Worm (Caenorhabditis elegans) whole organism, L3 larva: ENCODE data around the gene glr-2.
A peak's percentile ranks its signal among the peaks of the same experiment; 100 is the strongest.

Experiments
- R02D3.7 ChIP-seq: fragments of 150-350 bp; optimal IDR thresholded peaks from 2 replicates; lab custom pipeline; 2014; ENCODE audit warnings: missing biosample characterization, missing genetic modification characterization
- ZK546.5 ChIP-seq: sonication (generic microtip); optimal IDR thresholded peaks from 2 replicates; lab custom pipeline; 2017; ENCODE audit warnings: missing biosample characterization, missing genetic modification characterization
- aly-2 ChIP-seq: fragments of 150-350 bp; optimal IDR thresholded peaks from 2 replicates; lab custom pipeline; 2014; ENCODE audit warnings: missing biosample characterization, missing genetic modification characterization
- ama-1 ChIP-seq: fragments of 150-350 bp; optimal IDR thresholded peaks from 2 replicates; lab custom pipeline; 2018
- ceh-16 ChIP-seq: sonication (generic microtip); optimal IDR thresholded peaks from 2 replicates; lab custom pipeline; 2017; ENCODE audit warnings: missing biosample characterization, missing genetic modification characterization
- ceh-28 ChIP-seq: fragments of 150-350 bp; optimal IDR thresholded peaks from 2 replicates; lab custom pipeline; 2014; ENCODE audit warnings: missing biosample characterization, missing genetic modification reagents, missing genetic modification characterization
- ceh-9 ChIP-seq: sonication (generic microtip); optimal IDR thresholded peaks from 2 replicates; lab custom pipeline; 2018; ENCODE audit warnings: missing biosample characterization, missing genetic modification characterization
- daf-12 ChIP-seq: fragments of 150-350 bp; optimal IDR thresholded peaks from 2 replicates; lab custom pipeline; 2014; ENCODE audit warnings: missing biosample characterization, missing genetic modification reagents, missing genetic modification characterization
- egl-27 ChIP-seq: sonication (generic microtip); optimal IDR thresholded peaks from 4 replicates; lab custom pipeline; 2017; ENCODE audit warnings: missing biosample characterization, missing genetic modification reagents, missing genetic modification characterization
- egl-5 ChIP-seq: fragments of 150-350 bp; optimal IDR thresholded peaks from 2 replicates; lab custom pipeline; 2017; ENCODE audit warnings: missing biosample characterization, missing genetic modification reagents, missing genetic modification characterization, inconsistent platforms
- elt-1 ChIP-seq: fragments of 150-350 bp; optimal IDR thresholded peaks from 2 replicates; lab custom pipeline; 2014; ENCODE audit warnings: missing biosample characterization, missing genetic modification characterization
- elt-2 ChIP-seq: sonication (generic microtip); optimal IDR thresholded peaks from 2 replicates; lab custom pipeline; 2016; ENCODE audit warnings: missing genetic modification reagents, mild to moderate bottlenecking, missing genetic modification characterization, missing compliant biosample characterization
- elt-3 ChIP-seq, 3 experiments: fragments of 150-350 bp in 1 of 3; sonication (generic microtip) in 2 of 3; optimal IDR thresholded peaks; 2 replicates in 2 of 3; 4 replicates in 1 of 3; lab custom pipeline; 2014 to 2017; ENCODE audit warnings: missing biosample characterization in 3 of 3, missing genetic modification characterization in 3 of 3
- eor-1 ChIP-seq, 2 experiments: fragments of 150-350 bp; optimal IDR thresholded peaks; 2 replicates each; lab custom pipeline; 2014 to 2018; ENCODE audit warnings: missing biosample characterization in 2 of 2, missing genetic modification characterization in 2 of 2
- fkh-10 ChIP-seq: sonication (generic microtip); optimal IDR thresholded peaks from 2 replicates; lab custom pipeline; 2017; ENCODE audit warnings: missing biosample characterization, missing genetic modification reagents, missing genetic modification characterization
- fkh-2 ChIP-seq: fragments of 150-350 bp; optimal IDR thresholded peaks from 2 replicates; lab custom pipeline; 2014; ENCODE audit warnings: missing biosample characterization, missing genetic modification reagents, missing genetic modification characterization
- fos-1 ChIP-seq: fragments of 150-350 bp; optimal IDR thresholded peaks from 2 replicates; lab custom pipeline; 2014; ENCODE audit warnings: missing biosample characterization, missing genetic modification characterization
- hmg-11 ChIP-seq: sonication (generic microtip); optimal IDR thresholded peaks from 2 replicates; lab custom pipeline; 2016; ENCODE audit warnings: missing genetic modification characterization, missing compliant biosample characterization
- jun-1 ChIP-seq: fragments of 150-350 bp; optimal IDR thresholded peaks from 2 replicates; lab custom pipeline; 2014; ENCODE audit warnings: missing biosample characterization, missing genetic modification reagents, missing genetic modification characterization
- lin-15B ChIP-seq: fragments of 150-350 bp; optimal IDR thresholded peaks from 2 replicates; lab custom pipeline; 2014; ENCODE audit warnings: missing biosample characterization, missing genetic modification characterization
- lin-39 ChIP-seq: fragments of 150-350 bp; optimal IDR thresholded peaks from 2 replicates; lab custom pipeline; 2018; ENCODE audit warnings: missing biosample characterization, missing genetic modification reagents, missing genetic modification characterization
- lsy-12 ChIP-seq: sonication (generic microtip); optimal IDR thresholded peaks from 2 replicates; lab custom pipeline; 2016; ENCODE audit warnings: mild to moderate bottlenecking, missing genetic modification characterization, missing compliant biosample characterization
- mdl-1 ChIP-seq: fragments of 150-350 bp; optimal IDR thresholded peaks from 2 replicates; lab custom pipeline; 2014; ENCODE audit warnings: missing biosample characterization, missing genetic modification characterization
- mml-1 ChIP-seq: fragments of 150-350 bp; sonication (generic microtip); optimal IDR thresholded peaks from 3 replicates; lab custom pipeline; 2014; ENCODE audit warnings: missing biosample characterization, missing genetic modification characterization
- nfya-1 ChIP-seq: sonication (generic microtip); optimal IDR thresholded peaks from 2 replicates; lab custom pipeline; 2017; ENCODE audit warnings: missing genetic modification characterization, mild to moderate bottlenecking, missing compliant biosample characterization, antibody characterized with exemption, moderate library complexity; ENCODE audit not compliant: insufficient read depth
- nhr-12 ChIP-seq: fragments of 150-350 bp; optimal IDR thresholded peaks from 2 replicates; lab custom pipeline; 2014; ENCODE audit warnings: missing biosample characterization, missing genetic modification characterization
- nhr-23 ChIP-seq: fragments of 150-350 bp; optimal IDR thresholded peaks from 2 replicates; lab custom pipeline; 2014; ENCODE audit warnings: missing biosample characterization, missing genetic modification reagents, missing genetic modification characterization
- nhr-237 ChIP-seq: fragments of 150-350 bp; optimal IDR thresholded peaks from 2 replicates; lab custom pipeline; 2014; ENCODE audit warnings: missing biosample characterization, missing genetic modification characterization
- nhr-28 ChIP-seq: fragments of 150-350 bp; optimal IDR thresholded peaks from 2 replicates; lab custom pipeline; 2014; ENCODE audit warnings: missing biosample characterization, missing genetic modification characterization
- nhr-43 ChIP-seq: sonication (generic microtip); optimal IDR thresholded peaks from 2 replicates; lab custom pipeline; 2016; ENCODE audit warnings: mild to moderate bottlenecking, missing genetic modification characterization, missing compliant biosample characterization; ENCODE audit not compliant: poor library complexity, severe bottlenecking
- nhr-67 ChIP-seq: fragments of 150-350 bp; optimal IDR thresholded peaks from 2 replicates; lab custom pipeline; 2014; ENCODE audit warnings: missing biosample characterization, missing genetic modification characterization
- nhr-76 ChIP-seq: fragments of 150-350 bp; sonication (generic microtip); optimal IDR thresholded peaks from 5 replicates; lab custom pipeline; 2014; ENCODE audit warnings: missing biosample characterization, missing genetic modification characterization
- nhr-77 ChIP-seq: fragments of 150-350 bp; optimal IDR thresholded peaks from 2 replicates; lab custom pipeline; 2014; ENCODE audit warnings: missing biosample characterization, missing genetic modification characterization
- pha-4 ChIP-seq: fragments of 150-350 bp; optimal IDR thresholded peaks from 2 replicates; lab custom pipeline; 2014; ENCODE audit warnings: missing biosample characterization, missing genetic modification reagents, missing genetic modification characterization
- pqm-1 ChIP-seq: fragments of 150-350 bp; optimal IDR thresholded peaks from 2 replicates; lab custom pipeline; 2017; ENCODE audit warnings: missing biosample characterization, missing genetic modification characterization, inconsistent platforms
- sea-2 ChIP-seq: fragments of 150-350 bp; sonication (generic microtip); optimal IDR thresholded peaks from 4 replicates; lab custom pipeline; 2014; ENCODE audit warnings: missing biosample characterization, missing genetic modification reagents, missing genetic modification characterization
- skn-1 ChIP-seq: fragments of 150-350 bp; optimal IDR thresholded peaks from 2 replicates; lab custom pipeline; 2014; ENCODE audit warnings: missing biosample characterization, missing genetic modification characterization
- unc-39 ChIP-seq: sonication (generic microtip); optimal IDR thresholded peaks from 4 replicates; lab custom pipeline; 2017; ENCODE audit warnings: missing biosample characterization, missing genetic modification characterization
- ztf-4 ChIP-seq: fragments of 150-350 bp; optimal IDR thresholded peaks from 2 replicates; lab custom pipeline; 2014; ENCODE audit warnings: missing biosample characterization, missing genetic modification characterization

glr-2 gene

ce11 chrIII:7179538-7180301, 35.0 kb upstream of the glr-2 start, which contains the start of the genes rps-14 and rpl-36 (continued):
- TF ChIP-seq nhr-67 (no peak), pha-4 (tag; lab: Kevin White, UChicago) (peak; percentile 96)

- TF ChIP-seq elt-3 (tag; optimal IDR thresholded peaks at IDR 0.05; lab: Kevin White, UChicago): no peak
- no peak for TF ChIP-seq nhr-23 (tag; lab: Kevin White, UChicago)
- no peak for TF ChIP-seq ceh-9 (tag; lab: Kevin White, UChicago)
- TF ChIP-seq elt-1 (tag; lab: Kevin White, UChicago): no peak
- no peak for TF ChIP-seq egl-5
- TF ChIP-seq lin-39 (tag; lab: Kevin White, UChicago): no peak
- TF ChIP-seq nhr-28 (tag; lab: Kevin White, UChicago): no peak
- no peak for TF ChIP-seq egl-27 (tag; lab: Kevin White, UChicago)
- TF ChIP-seq ama-1 (lab: Kevin White, UChicago): no peak
- TF ChIP-seq pqm-1 (tag; lab: Kevin White, UChicago): no peak
- no peak for TF ChIP-seq mml-1 (tag; lab: Kevin White, UChicago)
- TF ChIP-seq nhr-12: no peak
- TF ChIP-seq nhr-76 (tag; lab: Kevin White, UChicago): no peak
Observed at ce11 chrIII:7178497-7178896, 33.7 kb upstream of the glr-2 start.

- no peak for TF ChIP-seq nhr-237 (tag; lab: Kevin White, UChicago)
- TF ChIP-seq daf-12 (tag; lab: Kevin White, UChicago): no peak
- no peak for TF ChIP-seq jun-1
- no peak for TF ChIP-seq ceh-9 (tag; lab: Kevin White, UChicago)
- TF ChIP-seq unc-39 (tag; lab: Kevin White, UChicago): no peak
Observed at ce11 chrIII:7170090-7170489, 25.3 kb upstream of the glr-2 start.

DNA sequence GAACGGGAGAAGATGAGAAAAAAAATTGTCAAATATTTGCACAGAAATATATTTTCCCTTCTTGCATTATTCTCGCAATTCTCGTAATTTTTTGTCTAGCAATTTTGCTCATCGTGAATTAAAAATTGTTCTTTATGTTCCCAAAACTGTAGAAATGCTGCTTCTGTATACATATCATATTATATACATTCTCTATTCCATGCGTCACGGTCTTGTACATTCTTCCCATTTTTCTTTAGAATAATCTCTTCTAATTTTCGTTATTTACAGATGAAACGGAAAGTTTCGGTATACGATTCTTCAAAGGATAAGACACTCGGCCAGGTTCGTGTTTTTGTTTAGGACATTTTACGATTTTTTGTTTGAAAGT, 22.8 kb upstream of the glr-2 start, which contains the start of gene acs-4:
Gene acs-4, plus strand, starts transcription at position 271 of the 370 bp plus-strand sequence.
- TF ChIP-seq nhr-28 (tag; lab: Kevin White, UChicago) (no peak), ceh-9 (tag; lab: Kevin White, UChicago) (no peak), mdl-1 (tag; lab: Kevin White, UChicago) (no peak), eor-1 (tag; optimal IDR thresholded peaks at IDR 0.05; lab: Kevin White, UChicago) (no peak), egl-5 (no peak), nhr-12 (no peak), sea-2 (GFP tag; lab: Kevin White, UChicago) (no peak), nhr-237 (tag; lab: Kevin White, UChicago) (no peak), nfya-1 (no peak), ceh-16 (tag; lab: Kevin White, UChicago) (no peak)

DNA sequence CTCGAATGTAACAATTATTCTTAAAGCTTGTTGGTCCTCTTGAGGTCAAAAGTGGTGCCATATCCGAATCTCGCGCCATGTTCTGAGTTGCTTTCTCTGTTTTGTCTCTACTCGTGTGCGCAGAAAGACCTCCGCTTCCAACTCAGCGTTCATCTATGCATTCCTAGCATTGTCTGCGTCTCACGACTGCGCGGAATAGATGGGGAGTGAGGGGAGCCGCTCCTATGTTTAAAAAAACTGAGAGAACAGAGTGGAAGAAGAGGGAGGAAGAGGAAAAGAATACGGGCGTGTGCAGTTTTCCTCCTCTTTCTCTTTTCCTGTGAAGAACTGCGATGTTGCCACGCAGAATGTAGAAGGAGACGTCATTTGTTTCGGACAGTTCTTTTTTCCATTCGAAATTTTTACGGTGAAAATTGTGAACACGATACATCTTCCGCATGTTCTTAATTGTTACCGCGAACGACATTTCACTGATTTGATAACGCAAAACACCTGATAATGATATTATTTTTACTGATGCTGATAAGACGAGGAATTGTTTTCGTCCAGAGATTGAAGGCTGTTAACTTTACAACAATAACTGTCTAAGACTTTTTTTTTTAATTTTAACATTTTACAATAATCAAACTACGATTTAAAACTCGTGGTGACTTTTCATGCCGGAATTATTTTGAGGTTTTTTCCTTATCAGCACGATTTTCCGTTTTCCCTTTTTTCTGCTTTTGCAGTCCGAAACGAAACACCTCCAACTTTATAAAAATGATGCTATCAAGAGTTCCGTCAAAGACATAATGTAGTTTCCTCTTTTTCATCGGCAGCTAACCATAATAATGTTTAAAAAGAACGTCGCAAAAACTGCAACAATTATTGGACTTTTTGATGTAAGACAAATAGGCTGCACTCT, 22.2 kb upstream of the glr-2 start:
- TF ChIP-seq ztf-4 (tag; lab: Kevin White, UChicago) (no peak), mml-1 (tag; lab: Kevin White, UChicago) (no peak), R02D3.7 (tag; lab: Kevin White, UChicago) (no peak), eor-1 (tag; optimal IDR thresholded peaks at IDR 0.05; lab: Kevin White, UChicago) (no peak), ZK546.5 (tag; lab: Kevin White, UChicago) (no peak), skn-1 (tag; lab: Kevin White, UChicago) (no peak), pha-4 (tag; lab: Kevin White, UChicago) (peak; percentile 51), fos-1 (tag; lab: Kevin White, UChicago) (no peak), elt-2 (peak; percentile 91), nfya-1 (peak; percentile 77), lsy-12 (tag; lab: Kevin White, UChicago) (no peak), ceh-28 (no peak), fkh-2 (tag; lab: Kevin White, UChicago) (no peak), lin-15B (tag; lab: Kevin White, UChicago) (peak; percentile 74), nhr-12 (no peak), aly-2 (no peak), ceh-16 (tag; lab: Kevin White, UChicago) (no peak), nhr-43 (tag; lab: Kevin White, UChicago) (no peak), lin-39 (tag; lab: Kevin White, UChicago) (peak; percentile 68), hmg-11 (tag; lab: Kevin White, UChicago) (peak; percentile 91), nhr-77 (tag; lab: Kevin White, UChicago) (no peak), pqm-1 (tag; lab: Kevin White, UChicago) (peak; percentile 65), ama-1 (lab: Kevin White, UChicago) (no peak), egl-27 (tag; lab: Kevin White, UChicago) (peak; percentile 54), fkh-10 (peak; percentile 23), elt-1 (tag; lab: Kevin White, UChicago) (no peak)
